Worm (Caenorhabditis elegans) whole organism, late embryonic: ENCODE results near the gene F56H11.2.

Experiments used
- C38D4.7 ChIP-seq: fragments of 200-800 bp; sonication (Bioruptor generic); optimal IDR thresholded peaks from 2 replicates; lab custom pipeline; 2018; ENCODE audit warnings: mild to moderate bottlenecking, missing genetic modification characterization, moderate library complexity, missing compliant biosample characterization
- F13H6.1 ChIP-seq: sonication (generic microtip); optimal IDR thresholded peaks from 2 replicates; lab custom pipeline; 2016; ENCODE audit warnings: missing genetic modification characterization, missing compliant biosample characterization
- K09A11.1 ChIP-seq: sonication (generic microtip); optimal IDR thresholded peaks from 2 replicates; lab custom pipeline; 2017; ENCODE audit warnings: antibody characterized with exemption, mild to moderate bottlenecking, missing genetic modification characterization, missing compliant biosample characterization; ENCODE audit not compliant: insufficient read depth
- ceh-14 ChIP-seq: sonication (generic microtip); optimal IDR thresholded peaks from 2 replicates; lab custom pipeline; 2016; ENCODE audit warnings: missing genotype, missing genetic modification characterization, missing compliant biosample characterization
- ceh-2 ChIP-seq: sonication (generic microtip); optimal IDR thresholded peaks from 2 replicates; lab custom pipeline; 2016; ENCODE audit warnings: missing genotype, missing genetic modification characterization, missing compliant biosample characterization
- ceh-22 ChIP-seq: sonication (generic microtip); optimal IDR thresholded peaks from 2 replicates; lab custom pipeline; 2017; ENCODE audit warnings: missing biosample characterization, missing genetic modification characterization
- ceh-34 ChIP-seq: sonication (generic microtip); optimal IDR thresholded peaks from 2 replicates; lab custom pipeline; 2016; ENCODE audit warnings: mild to moderate bottlenecking, missing genetic modification characterization, missing compliant biosample characterization
- ceh-45 ChIP-seq: fragments of 200-800 bp; sonication (Bioruptor generic); IDR thresholded peaks from 2 replicates; pipeline ENCODE4 v1.3.6; 2022; ENCODE audit warnings: missing genetic modification reagents, missing genetic modification characterization, missing compliant biosample characterization
- ceh-48 ChIP-seq: sonication (generic microtip); optimal IDR thresholded peaks from 2 replicates; lab custom pipeline; 2016; ENCODE audit warnings: missing genetic modification characterization, inconsistent platforms, missing compliant biosample characterization
- ceh-6 ChIP-seq: fragments of 200-800 bp; sonication (Bioruptor generic); optimal IDR thresholded peaks from 2 replicates; lab custom pipeline; 2018; ENCODE audit warnings: mild to moderate bottlenecking, missing genetic modification characterization, missing compliant biosample characterization
- ceh-9 ChIP-seq: sonication (generic microtip); optimal IDR thresholded peaks from 2 replicates; lab custom pipeline; 2016; ENCODE audit warnings: mild to moderate bottlenecking, missing genetic modification characterization, inconsistent platforms, missing compliant biosample characterization
- che-1 ChIP-seq: sonication (generic microtip); optimal IDR thresholded peaks from 2 replicates; lab custom pipeline; 2016; ENCODE audit warnings: mild to moderate bottlenecking, missing genetic modification characterization, missing compliant biosample characterization
- dmd-4 ChIP-seq: sonication (generic microtip); optimal IDR thresholded peaks from 2 replicates; lab custom pipeline; 2016; ENCODE audit warnings: borderline replicate concordance, missing genetic modification characterization, missing compliant biosample characterization
- dve-1 ChIP-seq: sonication (generic microtip); optimal IDR thresholded peaks from 2 replicates; lab custom pipeline; 2017; ENCODE audit warnings: antibody characterized with exemption, mild to moderate bottlenecking, missing genetic modification characterization, missing compliant biosample characterization
- elt-2 ChIP-seq: sonication (generic microtip); optimal IDR thresholded peaks from 2 replicates; lab custom pipeline; 2016; ENCODE audit warnings: missing genetic modification reagents, missing genetic modification characterization, missing compliant biosample characterization
- ets-4 ChIP-seq: sonication (generic microtip); optimal IDR thresholded peaks from 2 replicates; lab custom pipeline; 2016; ENCODE audit warnings: missing genetic modification characterization, missing compliant biosample characterization
- fax-1 ChIP-seq: sonication (generic microtip); optimal IDR thresholded peaks from 2 replicates; lab custom pipeline; 2016; ENCODE audit warnings: missing genotype, missing genetic modification characterization, missing compliant biosample characterization
- fkh-10 ChIP-seq: fragments of 150-350 bp; optimal IDR thresholded peaks from 2 replicates; lab custom pipeline; 2014; ENCODE audit warnings: missing biosample characterization, missing genetic modification reagents, missing genetic modification characterization
- hlh-13 ChIP-seq: fragments of 200-800 bp; sonication (Bioruptor generic); optimal IDR thresholded peaks from 2 replicates; lab custom pipeline; 2018; ENCODE audit warnings: mild to moderate bottlenecking, missing genetic modification characterization, missing compliant biosample characterization
- hlh-30 ChIP-seq: sonication (generic microtip); optimal IDR thresholded peaks from 2 replicates; lab custom pipeline; 2017; ENCODE audit warnings: antibody characterized with exemption, missing genetic modification characterization, missing compliant biosample characterization; ENCODE audit not compliant: insufficient read depth
- hlh-8 ChIP-seq: sonication (generic microtip); optimal IDR thresholded peaks from 2 replicates; lab custom pipeline; 2016; ENCODE audit warnings: missing genotype, missing genetic modification characterization, missing compliant biosample characterization
- lin-11 ChIP-seq: fragments of 200-800 bp; sonication (Bioruptor generic); optimal IDR thresholded peaks from 2 replicates; lab custom pipeline; 2018; ENCODE audit warnings: mild to moderate bottlenecking, missing genetic modification characterization, missing compliant biosample characterization
- nfya-1 ChIP-seq: sonication (generic microtip); optimal IDR thresholded peaks from 2 replicates; lab custom pipeline; 2017; ENCODE audit warnings: missing genetic modification characterization, mild to moderate bottlenecking, missing compliant biosample characterization, antibody characterized with exemption, moderate library complexity
- npax-4 ChIP-seq: sonication (generic microtip); optimal IDR thresholded peaks from 2 replicates; lab custom pipeline; 2016; ENCODE audit warnings: missing genetic modification characterization, missing compliant biosample characterization
- pag-3 ChIP-seq: sonication (generic microtip); optimal IDR thresholded peaks from 2 replicates; lab custom pipeline; 2016; ENCODE audit warnings: missing compliant biosample characterization, missing genetic modification characterization, borderline replicate concordance
- pat-9 ChIP-seq: fragments of 200-800 bp; sonication (Bioruptor generic); optimal IDR thresholded peaks from 2 replicates; lab custom pipeline; 2018; ENCODE audit warnings: mild to moderate bottlenecking, missing genetic modification characterization, moderate library complexity, missing compliant biosample characterization
- pax-1 ChIP-seq: fragments of 150-350 bp; optimal IDR thresholded peaks from 2 replicates; lab custom pipeline; 2014; ENCODE audit warnings: missing biosample characterization, missing genetic modification characterization
- pha-4 ChIP-seq: fragments of 150-350 bp; optimal IDR thresholded peaks from 2 replicates; lab custom pipeline; 2018; ENCODE audit warnings: missing biosample characterization, missing genetic modification reagents, missing genetic modification characterization
- pqm-1 ChIP-seq: sonication (generic microtip); optimal IDR thresholded peaks from 2 replicates; lab custom pipeline; 2016; ENCODE audit warnings: missing genetic modification characterization, missing compliant biosample characterization
- pros-1 ChIP-seq: fragments of 150-350 bp; optimal IDR thresholded peaks from 2 replicates; lab custom pipeline; 2014; ENCODE audit warnings: missing biosample characterization, missing genetic modification reagents, missing genetic modification characterization
- rnt-1 ChIP-seq: sonication (generic microtip); optimal IDR thresholded peaks from 2 replicates; lab custom pipeline; 2016; ENCODE audit warnings: missing genetic modification characterization, missing compliant biosample characterization
- sdc-2 ChIP-seq: sonication (generic microtip); optimal IDR thresholded peaks from 2 replicates; lab custom pipeline; 2016; ENCODE audit warnings: missing genotype, missing genetic modification characterization, missing compliant biosample characterization
- sox-2 ChIP-seq: fragments of 200-800 bp; sonication (Bioruptor generic); IDR thresholded peaks from 2 replicates; pipeline ENCODE4 v1.3.6; 2022; ENCODE audit warnings: missing genetic modification reagents, missing genetic modification characterization, missing compliant biosample characterization
- tbx-7 ChIP-seq: sonication (generic microtip); optimal IDR thresholded peaks from 2 replicates; lab custom pipeline; 2016; ENCODE audit warnings: missing genotype, missing genetic modification characterization, missing compliant biosample characterization
- unc-42 ChIP-seq: sonication (generic microtip); optimal IDR thresholded peaks from 2 replicates; lab custom pipeline; 2016; ENCODE audit warnings: missing genotype, missing genetic modification characterization, missing compliant biosample characterization
- zip-5 ChIP-seq: sonication (generic microtip); optimal IDR thresholded peaks from 2 replicates; lab custom pipeline; 2016; ENCODE audit warnings: missing genetic modification characterization, missing compliant biosample characterization
- ztf-16 ChIP-seq: sonication (generic microtip); optimal IDR thresholded peaks from 2 replicates; lab custom pipeline; 2017; ENCODE audit warnings: missing genetic modification characterization, missing compliant biosample characterization

The F56H11.2 gene

ce11 chrIV:9514132-9514531 lies 18.8 kb downstream of the F56H11.2 start:
- TF ChIP-seq ceh-6 (GFP tag; lab: Kevin White, UChicago) (no peak), pax-1 (tag; lab: Kevin White, UChicago) (no peak), pag-3 (tag; lab: Kevin White, UChicago) (no peak), elt-2 (tag; lab: Kevin White, UChicago) (no peak), ceh-2 (tag; lab: Kevin White, UChicago) (no peak), C38D4.7 (GFP tag; lab: Kevin White, UChicago) (no peak), pat-9 (tag; lab: Kevin White, UChicago) (no peak), pros-1 (no peak), npax-4 (no peak), hlh-13 (GFP tag; lab: Kevin White, UChicago) (no peak), ceh-45 (GFP tag; lab: Robert Waterston, UW) (no peak), ztf-16 (tag; lab: Kevin White, UChicago) (no peak), dmd-4 (no peak), nfya-1 (tag; lab: Kevin White, UChicago) (no peak), lin-11 (tag; lab: Kevin White, UChicago) (no peak), fax-1 (tag; lab: Kevin White, UChicago) (no peak), rnt-1 (tag; lab: Kevin White, UChicago) (no peak), pqm-1 (tag; lab: Kevin White, UChicago) (no peak)

ce11 chrIV:9513360-9513777 lies 19.6 kb downstream of the F56H11.2 start:
- TF ChIP-seq C38D4.7 (GFP tag; lab: Kevin White, UChicago) (no peak), hlh-8 (tag; lab: Kevin White, UChicago) (no peak), sdc-2 (tag; lab: Kevin White, UChicago) (no peak), hlh-30 (peak; percentile 76), K09A11.1 (no peak), ceh-9 (tag; lab: Kevin White, UChicago) (no peak), fkh-10 (GFP tag; lab: Kevin White, UChicago) (no peak), unc-42 (tag; lab: Kevin White, UChicago) (no peak), ceh-48 (tag; lab: Kevin White, UChicago) (no peak), ceh-22 (tag; lab: Kevin White, UChicago) (no peak), sox-2 (GFP tag; lab: Robert Waterston, UW) (no peak), rnt-1 (tag; lab: Kevin White, UChicago) (peak; percentile 15), elt-2 (tag; lab: Kevin White, UChicago) (no peak), tbx-7 (tag; lab: Kevin White, UChicago) (no peak), dve-1 (tag; lab: Kevin White, UChicago) (no peak), pha-4 (tag; lab: Kevin White, UChicago) (no peak), ceh-14 (no peak)

ce11 chrIV:9512836-9513235 lies 20.1 kb downstream of the F56H11.2 start, which contains the start of gene C33A12.3:
Gene C33A12.3 (minus strand): TSS chrIV:9513002.
- TF ChIP-seq ceh-22 (tag; lab: Kevin White, UChicago) (no peak), ceh-34 (tag; lab: Kevin White, UChicago) (no peak), zip-5 (no peak), F13H6.1 (no peak), fkh-10 (GFP tag; lab: Kevin White, UChicago) (no peak), pax-1 (tag; lab: Kevin White, UChicago) (no peak), ets-4 (tag; lab: Kevin White, UChicago) (no peak), pqm-1 (tag; lab: Kevin White, UChicago) (no peak), hlh-30 (no peak), ceh-48 (tag; lab: Kevin White, UChicago) (no peak), sox-2 (GFP tag; lab: Robert Waterston, UW) (no peak), che-1 (no peak)
